Worm (Caenorhabditis elegans) whole organism, midembryonic: ENCODE data around the gene nape-1.

Experiments
- T22C8.4 ChIP-seq: fragments of 200-800 bp; sonication (Bioruptor generic); IDR thresholded peaks from 2 replicates; pipeline ENCODE4 v1.3.6; 2022; ENCODE audit warnings: missing genetic modification characterization, missing compliant biosample characterization
- ref-1 ChIP-seq: fragments of 200-800 bp; sonication (Bioruptor generic); conservative IDR thresholded peaks from 2 replicates; pipeline ENCODE4 v1.3.6; 2022; ENCODE audit warnings: missing genetic modification reagents, missing genetic modification characterization, missing compliant biosample characterization

ce11 chrIV:3774160-3774559 lies 33.5 kb upstream of the nape-1 start:
- TF ChIP-seq T22C8.4 (GFP tag; lab: Robert Waterston, UW) (no peak), ref-1 (GFP tag; lab: Robert Waterston, UW) (no peak)
